Worm (Caenorhabditis elegans): ENCODE results near the gene ZK757.1.

ZK757.1 gene

DNA sequence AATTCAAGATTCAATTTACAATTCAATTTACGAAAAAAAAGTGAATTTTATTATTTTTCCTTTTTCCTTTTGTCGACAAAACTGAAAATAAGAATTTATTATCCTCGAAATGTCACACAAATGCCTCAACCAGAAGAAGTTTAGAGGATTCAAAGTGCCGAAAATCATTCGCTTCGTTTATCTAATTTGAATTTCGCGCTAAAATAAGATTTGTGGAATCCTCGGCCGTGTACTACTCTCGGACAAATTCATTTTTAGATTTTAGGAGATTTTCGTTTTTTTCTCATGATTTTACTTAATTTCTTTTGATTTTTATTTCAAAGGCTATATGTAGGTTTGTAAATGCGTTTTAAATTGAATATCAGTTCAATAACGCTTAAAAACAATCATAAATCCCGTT, 22.3 kb downstream of the ZK757.1 start:
- no peak for TF ChIP-seq unc-55 (GFP tag; optimal IDR thresholded peaks at IDR 0.05)
- no peak for TF ChIP-seq nhr-10 (tag; optimal IDR thresholded peaks at IDR 0.05)
- TF ChIP-seq lin-11 (tag; optimal IDR thresholded peaks at IDR 0.05) = no peak
- no peak for TF ChIP-seq zag-1 (tag; optimal IDR thresholded peaks at IDR 0.05)
- TF ChIP-seq dmd-4 (tag; optimal IDR thresholded peaks at IDR 0.05) = no peak
- no peak for TF ChIP-seq ceh-16 (tag; optimal IDR thresholded peaks at IDR 0.05)
- no peak for TF ChIP-seq elt-1 (tag; optimal IDR thresholded peaks at IDR 0.05)
- TF ChIP-seq nhr-237 (tag; optimal IDR thresholded peaks at IDR 0.05) = no peak
- no peak for TF ChIP-seq peb-1 (tag; optimal IDR thresholded peaks at IDR 0.05)
- no peak for TF ChIP-seq lsy-2 (tag; optimal IDR thresholded peaks at IDR 0.05)
- no peak for TF ChIP-seq ceh-82 (tag; optimal IDR thresholded peaks at IDR 0.05)
- TF ChIP-seq Y55F3AM.14 (GFP tag; optimal IDR thresholded peaks at IDR 0.05) = no peak

DNA sequence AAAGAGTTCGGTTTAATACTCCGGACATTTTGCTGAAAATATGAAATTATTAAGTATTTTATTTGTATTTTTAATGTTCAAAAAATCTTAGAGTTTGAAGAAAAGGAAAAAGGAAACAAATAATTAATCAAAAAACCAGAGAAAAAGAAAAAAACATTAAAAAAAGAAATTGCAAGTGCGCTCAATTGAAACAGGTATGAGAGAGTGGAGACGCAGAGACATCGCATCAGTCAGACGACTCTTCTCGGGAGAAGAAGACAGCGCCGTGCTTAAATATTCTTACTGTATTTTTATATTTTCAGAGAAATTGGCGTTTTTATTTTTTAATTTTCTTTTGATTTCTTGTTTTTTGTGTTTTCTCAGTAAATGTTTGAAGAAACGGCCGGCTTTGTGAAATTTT, 22.8 kb downstream of the ZK757.1 start, which contains the start of gene mrpl-36:
Gene mrpl-36 (minus strand): TSS at position 34 of the 400 bp plus-strand sequence.
- peak in 1 of 2 experiments; percentile 67 for TF ChIP-seq lsy-2 (tag; optimal IDR thresholded peaks at IDR 0.05)
- TF ChIP-seq mab-5 (tag; optimal IDR thresholded peaks at IDR 0.05) = no peak
- TF ChIP-seq nhr-12 (tag; optimal IDR thresholded peaks at IDR 0.05) = no peak
- no peak for TF ChIP-seq unc-39 (tag; optimal IDR thresholded peaks at IDR 0.05)
- no peak for TF ChIP-seq F13H6.1 (tag; optimal IDR thresholded peaks at IDR 0.05)
- TF ChIP-seq egl-27 (tag; optimal IDR thresholded peaks at IDR 0.05) = no peak
- no peak for TF ChIP-seq nhr-25 (tag; optimal IDR thresholded peaks at IDR 0.05)
- peak; percentile 73 for TF ChIP-seq unc-55 (GFP tag; optimal IDR thresholded peaks at IDR 0.05)
- TF ChIP-seq lin-39 (tag; optimal IDR thresholded peaks at IDR 0.05) = no peak
- TF ChIP-seq ztf-11 (tag; optimal IDR thresholded peaks at IDR 0.05) = no peak
- no peak for TF ChIP-seq elt-1 (tag; optimal IDR thresholded peaks at IDR 0.05)
- TF ChIP-seq gmeb-1 (tag; optimal IDR thresholded peaks at IDR 0.05) = no peak
- peak; percentile 33 for TF ChIP-seq nhr-129 (tag; optimal IDR thresholded peaks at IDR 0.05)
- TF ChIP-seq ztf-4 (tag; optimal IDR thresholded peaks at IDR 0.05) = no peak
- no peak for TF ChIP-seq nhr-11 (tag; optimal IDR thresholded peaks at IDR 0.05)
- TF ChIP-seq Y55F3AM.14 (GFP tag; optimal IDR thresholded peaks at IDR 0.05) = no peak
- no peak for TF ChIP-seq mdl-1 (tag; optimal IDR thresholded peaks at IDR 0.05)
- TF ChIP-seq ama-1 (optimal IDR thresholded peaks at IDR 0.05) = no peak
- TF ChIP-seq lin-11 (tag; optimal IDR thresholded peaks at IDR 0.05) = no peak
- TF ChIP-seq crh-2 (tag; optimal IDR thresholded peaks at IDR 0.05) = no peak
- TF ChIP-seq lin-13 (GFP tag; optimal IDR thresholded peaks at IDR 0.05) = peak; percentile 24
- no peak for TF ChIP-seq nhr-10 (tag; optimal IDR thresholded peaks at IDR 0.05)
- no peak for TF ChIP-seq sma-3 (GFP tag; optimal IDR thresholded peaks at IDR 0.05)
- TF ChIP-seq aly-2 (tag; optimal IDR thresholded peaks at IDR 0.05) = no peak
- no peak for TF ChIP-seq nhr-23 (tag; optimal IDR thresholded peaks at IDR 0.05)
- TF ChIP-seq R02D3.7 (tag; optimal IDR thresholded peaks at IDR 0.05) = no peak
- TF ChIP-seq dmd-4 (tag; optimal IDR thresholded peaks at IDR 0.05) = no peak
- peak; percentile 72 for TF ChIP-seq C34F6.9 (tag; optimal IDR thresholded peaks at IDR 0.05)
- TF ChIP-seq nhr-237 (tag; optimal IDR thresholded peaks at IDR 0.05) = no peak
- no peak for TF ChIP-seq skn-1 (tag; optimal IDR thresholded peaks at IDR 0.05)
- TF ChIP-seq sma-9 (GFP tag; optimal IDR thresholded peaks at IDR 0.05) = no peak
- TF ChIP-seq sma-9 (tag; optimal IDR thresholded peaks at IDR 0.05) = no peak
- no peak for TF ChIP-seq snpc-4 (tag; optimal IDR thresholded peaks at IDR 0.05)
- peak; percentile 27 for TF ChIP-seq fos-1 (tag; optimal IDR thresholded peaks at IDR 0.05)
- peak; percentile 14 for TF ChIP-seq sem-4 (tag; optimal IDR thresholded peaks at IDR 0.05)

ce11 chrIII:9846093-9846492, 24.8 kb downstream of the ZK757.1 start, which contains the start of gene K11H3.2:
K11H3.2 (plus strand) TSS chrIII:9846393.
- TF ChIP-seq F13H6.1 (tag; optimal IDR thresholded peaks at IDR 0.05) (no peak), Y55F3AM.14 (GFP tag; optimal IDR thresholded peaks at IDR 0.05) (no peak), elt-1 (tag; optimal IDR thresholded peaks at IDR 0.05) (no peak), unc-55 (GFP tag; optimal IDR thresholded peaks at IDR 0.05) (no peak), ceh-16 (tag; optimal IDR thresholded peaks at IDR 0.05) (no peak), nhr-11 (tag; optimal IDR thresholded peaks at IDR 0.05) (no peak), ZK546.5 (tag; optimal IDR thresholded peaks at IDR 0.05) (no peak), crh-2 (tag; optimal IDR thresholded peaks at IDR 0.05) (no peak), lsy-2 (tag; optimal IDR thresholded peaks at IDR 0.05) (no peak), mab-5 (tag; optimal IDR thresholded peaks at IDR 0.05) (no peak), nhr-129 (tag; optimal IDR thresholded peaks at IDR 0.05) (no peak), nhr-6 (tag; optimal IDR thresholded peaks at IDR 0.05) (no peak), ama-1 (optimal IDR thresholded peaks at IDR 0.05) (no peak), ceh-82 (tag; optimal IDR thresholded peaks at IDR 0.05) (no peak)

All from whole organism, L2 larva.